Fruit fly (Drosophila melanogaster) whole organism, wandering third instar larva: ENCODE results near the gene CG10140.

Experiments used
- CG32264 ChIP-seq: fragments of 200-800 bp; sonication (Bioruptor generic); optimal IDR thresholded peaks from 2 replicates; lab custom pipeline; 2016; ENCODE audit warnings: missing biosample characterization, missing genetic modification characterization
- Jra ChIP-seq: sonication (Bioruptor generic); optimal IDR thresholded peaks from 2 replicates; lab custom pipeline; 2016; ENCODE audit warnings: missing biosample characterization, missing genetic modification characterization

- no peak for TF ChIP-seq CG32264 (GFP tag; lab: Kevin White, UChicago)
- no peak for TF ChIP-seq Jra (GFP tag; lab: Kevin White, UChicago)
These were observed 2.1 kb upstream of the CG10140 start, which contains the start of gene cmb for dm6 chr3L:13442400-13442799.
